Fruit fly (Drosophila melanogaster) whole organism, embryonic: Measurements from ENCODE around the gene Syt1.

Source experiments
- Abd-B ChIP-seq: fragments of 200-800 bp; sonication (Bioruptor generic); optimal IDR thresholded peaks from 2 replicates; lab custom pipeline; 2018; ENCODE audit warnings: missing biosample characterization, mild to moderate bottlenecking, missing genetic modification characterization, moderate library complexity
- Adf1 ChIP-seq: fragments of 200-800 bp; sonication (Bioruptor generic); IDR thresholded peaks from 2 replicates; pipeline ENCODE4 v1.3.6; 2022; ENCODE audit warnings: missing biosample characterization, missing genetic modification characterization
- Bgb ChIP-seq: fragments of 200-800 bp; sonication (Bioruptor generic); IDR thresholded peaks from 2 replicates; pipeline ENCODE4 v1.3.6; 2022; ENCODE audit warnings: missing biosample characterization, missing genetic modification characterization; ENCODE audit not compliant: partially characterized antibody
- CG10147 ChIP-seq: fragments of 200-800 bp; sonication (Bioruptor generic); optimal IDR thresholded peaks from 2 replicates; lab custom pipeline; 2019; ENCODE audit warnings: missing biosample characterization, mild to moderate bottlenecking, missing genetic modification characterization, moderate library complexity
- CG11093 ChIP-seq: fragments of 200-800 bp; sonication (Bioruptor generic); IDR thresholded peaks from 3 replicates; pipeline ENCODE4 v1.3.6; 2022; ENCODE audit warnings: missing biosample characterization, missing genetic modification characterization
- CG11504 ChIP-seq: fragments of 200-800 bp; sonication (Bioruptor generic); optimal IDR thresholded peaks from 3 replicates; lab custom pipeline; 2019; ENCODE audit warnings: missing biosample characterization, mild to moderate bottlenecking, missing genetic modification characterization, moderate library complexity
- CG12391 ChIP-seq: fragments of 200-800 bp; sonication (Bioruptor generic); optimal IDR thresholded peaks from 3 replicates; lab custom pipeline; 2018; ENCODE audit warnings: missing biosample characterization, mild to moderate bottlenecking, missing genetic modification characterization, moderate library complexity
- CG12769 ChIP-seq: fragments of 200-800 bp; sonication (Bioruptor generic); optimal IDR thresholded peaks from 2 replicates; lab custom pipeline; 2019; ENCODE audit warnings: missing biosample characterization, mild to moderate bottlenecking, missing genetic modification characterization, moderate library complexity
- CG17186 ChIP-seq: fragments of 200-800 bp; sonication (Bioruptor generic); optimal IDR thresholded peaks from 3 replicates; lab custom pipeline; 2017; ENCODE audit warnings: missing biosample characterization, missing genetic modification reagents, missing genetic modification characterization
- CG17612 ChIP-seq: fragments of 200-800 bp; sonication (Bioruptor generic); IDR thresholded peaks from 2 replicates; pipeline ENCODE4 v1.3.6; 2022; ENCODE audit warnings: missing biosample characterization, missing genetic modification characterization
- CG17829 ChIP-seq: fragments of 200-800 bp; optimal IDR thresholded peaks from 2 replicates; lab custom pipeline; 2019; ENCODE audit warnings: missing biosample characterization, mild to moderate bottlenecking, missing genetic modification characterization, moderate library complexity
- CG2889 ChIP-seq: fragments of 200-800 bp; sonication (Bioruptor generic); IDR thresholded peaks from 3 replicates; pipeline ENCODE4 v1.3.6; 2022; ENCODE audit warnings: missing biosample characterization, missing genetic modification characterization
- CG3995 ChIP-seq: fragments of 200-800 bp; sonication (Bioruptor generic); optimal IDR thresholded peaks from 3 replicates; lab custom pipeline; 2016; ENCODE audit warnings: missing biosample characterization, missing genetic modification characterization
- CG4360 ChIP-seq: fragments of 200-800 bp; sonication (Bioruptor generic); IDR thresholded peaks from 2 replicates; pipeline ENCODE4 v1.3.6; 2022; ENCODE audit warnings: missing biosample characterization, missing genetic modification characterization
- CG6272 ChIP-seq: fragments of 200-800 bp; sonication (Bioruptor generic); IDR thresholded peaks from 2 replicates; pipeline ENCODE4 v1.3.6; 2022; ENCODE audit warnings: missing biosample characterization, missing genetic modification characterization
- CG6765 ChIP-seq: fragments of 200-800 bp; sonication (Bioruptor generic); optimal IDR thresholded peaks from 3 replicates; lab custom pipeline; 2017; ENCODE audit warnings: missing biosample characterization, mild to moderate bottlenecking, missing genetic modification characterization
- CG6813 ChIP-seq: fragments of 200-800 bp; sonication (Bioruptor generic); optimal IDR thresholded peaks from 2 replicates; lab custom pipeline; 2017; ENCODE audit warnings: missing biosample characterization, missing genetic modification characterization, mild to moderate bottlenecking, moderate library complexity, missing genetic modification reagents
- CG7745 ChIP-seq: fragments of 200-800 bp; sonication (Bioruptor generic); optimal IDR thresholded peaks from 2 replicates; lab custom pipeline; 2018; ENCODE audit warnings: missing biosample characterization, mild to moderate bottlenecking, missing genetic modification characterization, moderate library complexity
- CG8944 ChIP-seq: fragments of 200-800 bp; sonication (Bioruptor generic); optimal IDR thresholded peaks from 3 replicates; lab custom pipeline; 2016; ENCODE audit warnings: missing biosample characterization, missing genetic modification characterization
- CrebB ChIP-seq: fragments of 200-800 bp; sonication (Bioruptor generic); optimal IDR thresholded peaks from 3 replicates; lab custom pipeline; 2018; ENCODE audit warnings: missing biosample characterization, mild to moderate bottlenecking, missing genetic modification characterization
- Deaf1 ChIP-seq: fragments of 200-800 bp; optimal IDR thresholded peaks from 3 replicates; lab custom pipeline; 2019; ENCODE audit warnings: missing biosample characterization, mild to moderate bottlenecking, missing genetic modification characterization, moderate library complexity
- Dip3 ChIP-seq: fragments of 200-800 bp; sonication (Bioruptor generic); optimal IDR thresholded peaks from 3 replicates; lab custom pipeline; 2016; ENCODE audit warnings: missing biosample characterization, missing genetic modification characterization
- Drgx ChIP-seq: fragments of 200-800 bp; sonication (Bioruptor generic); IDR thresholded peaks from 2 replicates; pipeline ENCODE4 v1.3.6; 2022; ENCODE audit warnings: missing biosample characterization, missing genetic modification characterization
- E2f2 ChIP-seq: fragments of 200-800 bp; sonication (Bioruptor generic); IDR thresholded peaks from 2 replicates; pipeline ENCODE4 v1.3.6; 2022; ENCODE audit warnings: missing biosample characterization, missing genetic modification characterization
- H15 ChIP-seq: fragments of 200-800 bp; sonication (Bioruptor generic); IDR thresholded peaks from 3 replicates; pipeline ENCODE4 v1.3.6; 2022; ENCODE audit warnings: missing biosample characterization, missing genetic modification characterization
- HmgZ ChIP-seq: fragments of 200-800 bp; sonication (Bioruptor generic); optimal IDR thresholded peaks from 2 replicates; lab custom pipeline; 2018; ENCODE audit warnings: missing biosample characterization, mild to moderate bottlenecking, missing genetic modification characterization
- NFAT ChIP-seq: fragments of 200-800 bp; sonication (Bioruptor generic); IDR thresholded peaks from 2 replicates; pipeline ENCODE4 v1.3.6; 2022; ENCODE audit warnings: missing biosample characterization, missing genetic modification characterization
- Side ChIP-seq: fragments of 200-800 bp; sonication (Bioruptor generic); optimal IDR thresholded peaks from 2 replicates; lab custom pipeline; 2016; ENCODE audit warnings: missing biosample characterization, missing genetic modification characterization
- Sox100B ChIP-seq: fragments of 200-800 bp; sonication (Bioruptor generic); optimal IDR thresholded peaks from 3 replicates; lab custom pipeline; 2018; ENCODE audit warnings: missing biosample characterization, mild to moderate bottlenecking, missing genetic modification characterization
- Trl ChIP-seq, 3 experiments: fragments of >200 bp in 2 of 3; fragments of 200-800 bp in 1 of 3; sonication (Bioruptor generic) in 1 of 3; optimal IDR thresholded peaks; 2 replicates in 1 of 3; 3 replicates in 2 of 3; lab custom pipeline; 2016 to 2017; ENCODE audit warnings: missing biosample characterization in 1 of 3, missing genetic modification characterization in 1 of 3
- Vsx1 ChIP-seq: fragments of 200-800 bp; sonication (Bioruptor generic); optimal IDR thresholded peaks from 2 replicates; lab custom pipeline; 2017; ENCODE audit warnings: missing biosample characterization, mild to moderate bottlenecking, missing genetic modification characterization, missing genetic modification reagents
- ap ChIP-seq: fragments of 200-800 bp; sonication (Bioruptor generic); IDR thresholded peaks from 2 replicates; pipeline ENCODE4 v1.3.6; 2022; ENCODE audit warnings: missing biosample characterization, missing genetic modification characterization
- bsh ChIP-seq, 2 experiments: fragments of 200-800 bp; sonication (Bioruptor generic); optimal IDR thresholded peaks; 2 replicates each; lab custom pipeline; 2017 to 2018; ENCODE audit warnings: mild to moderate bottlenecking in 2 of 2, missing biosample characterization in 2 of 2, missing genetic modification characterization in 2 of 2, moderate library complexity in 1 of 2
- chinmo ChIP-seq: fragments of 200-800 bp; sonication (Bioruptor generic); IDR thresholded peaks from 4 replicates; pipeline ENCODE4 v1.3.6; 2022; ENCODE audit warnings: missing biosample characterization, missing genetic modification characterization; ENCODE audit not compliant: partially characterized antibody
- danr ChIP-seq: fragments of 200-800 bp; sonication (Bioruptor generic); IDR thresholded peaks from 2 replicates; pipeline ENCODE4 v1.3.6; 2022; ENCODE audit warnings: missing biosample characterization, missing genetic modification characterization
- dmrt11E ChIP-seq: fragments of 200-800 bp; sonication (Bioruptor generic); optimal IDR thresholded peaks from 3 replicates; lab custom pipeline; 2018; ENCODE audit warnings: missing biosample characterization, mild to moderate bottlenecking, missing genetic modification characterization, moderate library complexity
- grn ChIP-seq: fragments of 200-800 bp; sonication (Bioruptor generic); optimal IDR thresholded peaks from 3 replicates; lab custom pipeline; 2017; ENCODE audit warnings: missing biosample characterization, missing genetic modification characterization
- kah ChIP-seq: fragments of 200-800 bp; sonication (Bioruptor generic); optimal IDR thresholded peaks from 2 replicates; lab custom pipeline; 2018; ENCODE audit warnings: missing biosample characterization, mild to moderate bottlenecking, missing genetic modification characterization
- lola ChIP-seq, 3 experiments: fragments of >200 bp in 2 of 3; fragments of 200-800 bp in 1 of 3; sonication (Bioruptor generic) in 1 of 3; optimal IDR thresholded peaks; 2 replicates each; lab custom pipeline; 2017 to 2019; ENCODE audit warnings: missing biosample characterization in 3 of 3, missing genetic modification characterization in 3 of 3, mild to moderate bottlenecking in 1 of 3, moderate library complexity in 1 of 3
- nom ChIP-seq: fragments of 200-800 bp; sonication (Bioruptor generic); optimal IDR thresholded peaks from 2 replicates; lab custom pipeline; 2017; ENCODE audit warnings: missing biosample characterization, missing genetic modification characterization, mild to moderate bottlenecking, moderate library complexity, missing genetic modification reagents
- onecut ChIP-seq: fragments of 200-800 bp; sonication (Bioruptor generic); IDR thresholded peaks from 2 replicates; pipeline ENCODE4 v1.3.6; 2022; ENCODE audit warnings: missing biosample characterization, missing genetic modification characterization
- pho ChIP-seq: fragments of 200-800 bp; sonication (Bioruptor generic); optimal IDR thresholded peaks from 2 replicates; lab custom pipeline; 2016; ENCODE audit warnings: missing biosample characterization, missing genetic modification characterization
- sug ChIP-seq: fragments of 200-800 bp; optimal IDR thresholded peaks from 2 replicates; lab custom pipeline; 2019; ENCODE audit warnings: missing biosample characterization, mild to moderate bottlenecking, missing genetic modification characterization, moderate library complexity
- tin ChIP-seq: fragments of 200-800 bp; sonication (Bioruptor generic); optimal IDR thresholded peaks from 3 replicates; lab custom pipeline; 2016; ENCODE audit warnings: missing biosample characterization, missing genetic modification characterization
- tio ChIP-seq: fragments of 200-800 bp; sonication (Bioruptor generic); optimal IDR thresholded peaks from 2 replicates; lab custom pipeline; 2017; ENCODE audit warnings: missing biosample characterization, missing genetic modification characterization, inconsistent platforms
- tup ChIP-seq: fragments of 200-800 bp; sonication (Bioruptor generic); optimal IDR thresholded peaks from 2 replicates; lab custom pipeline; 2016; ENCODE audit warnings: missing biosample characterization, mild to moderate bottlenecking, missing genetic modification characterization, moderate library complexity

Gene Syt1

dm6 chr2L:2729882-2730281, 69.9 kb downstream of the Syt1 start (continued):
- TF ChIP-seq CrebB (tag; lab: Kevin White, UChicago) (no peak), HmgZ (tag; lab: Kevin White, UChicago) (peak; percentile 23), CG2889 (GFP tag; lab: Robert Waterston, UW) (no peak), bsh (GFP tag; optimal IDR thresholded peaks at IDR 0.05; lab: Kevin White, UChicago) (no peak), CG8944 (GFP tag; lab: Kevin White, UChicago) (no peak), Dip3 (GFP tag; lab: Kevin White, UChicago) (peak; percentile 37), CG17186 (GFP tag; lab: Kevin White, UChicago) (no peak), Abd-B (no peak), onecut (peak; percentile 6; the same call in 1 of the 2 replicates), kah (GFP tag; lab: Kevin White, UChicago) (no peak), danr (GFP tag; lab: Robert Waterston, UW) (no peak), CG17829 (peak; percentile 8), dmrt11E (tag; lab: Kevin White, UChicago) (no peak), CG11093 (GFP tag; lab: Robert Waterston, UW) (no peak), CG12391 (tag; lab: Kevin White, UChicago) (no peak), Bgb (GFP tag; lab: Robert Waterston, UW) (no peak), CG4360 (GFP tag; lab: Robert Waterston, UW) (no peak), ap (GFP tag; lab: Robert Waterston, UW) (no peak), CG6765 (peak; percentile 49), CG10147 (GFP tag; lab: Kevin White, UChicago) (no peak), H15 (GFP tag; lab: Robert Waterston, UW) (peak; percentile 56; the same call in 1 of the 3 replicates), E2f2 (GFP tag; lab: Robert Waterston, UW) (no peak; the same call in 1 of the 2 replicates), pho (GFP tag; lab: Kevin White, UChicago) (no peak), NFAT (GFP tag; lab: Robert Waterston, UW) (peak; percentile 93), CG17612 (GFP tag; lab: Robert Waterston, UW) (no peak; the same call in 1 of the 2 replicates), sug (tag; lab: Kevin White, UChicago) (peak; percentile 21), tio (GFP tag; lab: Kevin White, UChicago) (no peak), lola (GFP tag; optimal IDR thresholded peaks at IDR 0.05; lab: Kevin White, UChicago) (no peak)

dm6 chr2L:2728577-2728976, 71.2 kb downstream of the Syt1 start:
- TF ChIP-seq tin (GFP tag; lab: Kevin White, UChicago): no peak
- peak; percentile 8 for TF ChIP-seq CG11504 (tag; lab: Kevin White, UChicago)
- 0 out of 2 replicates have a peak, but pooled peaks have one; percentile 5 for TF ChIP-seq CG17612 (GFP tag; lab: Robert Waterston, UW)
- TF ChIP-seq Sox100B (GFP tag; lab: Kevin White, UChicago): peak; percentile 15
- no peak for TF ChIP-seq CG6272 (GFP tag; lab: Robert Waterston, UW)
- no peak for TF ChIP-seq tup (GFP tag; lab: Kevin White, UChicago)
- no peak for TF ChIP-seq Trl (optimal IDR thresholded peaks at IDR 0.05; lab: Kevin White, UChicago)
- TF ChIP-seq Trl (GFP tag; optimal IDR thresholded peaks at IDR 0.05; lab: Kevin White, UChicago): no peak
- peak in 1 of 2 experiments; percentile 37 for TF ChIP-seq bsh (GFP tag; optimal IDR thresholded peaks at IDR 0.05; lab: Kevin White, UChicago)
- TF ChIP-seq CG7745 (tag; lab: Kevin White, UChicago): no peak

dm6 chr2L:2727812-2728211, 72.0 kb downstream of the Syt1 start:
- TF ChIP-seq CG3995 (GFP tag; lab: Kevin White, UChicago) (no peak), CG12769 (tag; lab: Kevin White, UChicago) (no peak), Vsx1 (GFP tag; lab: Kevin White, UChicago) (no peak), Adf1 (GFP tag; lab: Robert Waterston, UW) (peak; percentile 14), CG6813 (GFP tag; lab: Kevin White, UChicago) (no peak), nom (GFP tag; lab: Kevin White, UChicago) (peak; percentile 31), grn (GFP tag; lab: Kevin White, UChicago) (peak; percentile 20), bsh (GFP tag; optimal IDR thresholded peaks at IDR 0.05; lab: Kevin White, UChicago) (peak in 1 of 2 experiments; percentile 41), Deaf1 (tag; lab: Kevin White, UChicago) (peak; percentile 29), Drgx (GFP tag; lab: Robert Waterston, UW) (peak; percentile 37; the same call in 1 of the 2 replicates), chinmo (0 out of 4 replicates have a peak, but pooled peaks have one; percentile 8), Side (GFP tag; lab: Kevin White, UChicago) (no peak)
